Worm (Caenorhabditis elegans) whole organism, young adult: ENCODE data around the gene fkh-2.

Source experiments
- B0336.3 ChIP-seq: fragments of 200-800 bp; sonication (Bioruptor generic); IDR thresholded peaks from 2 replicates; pipeline ENCODE4 v1.3.6; 2022; ENCODE audit warnings: missing genetic modification characterization, missing compliant biosample characterization
- F23B12.7 ChIP-seq: sonication (generic microtip); optimal IDR thresholded peaks from 2 replicates; lab custom pipeline; 2017; ENCODE audit warnings: missing genetic modification characterization, mild to moderate bottlenecking, missing compliant biosample characterization, antibody characterized with exemption, moderate library complexity; ENCODE audit not compliant: insufficient read depth
- F33H1.4 ChIP-seq: fragments of 200-800 bp; sonication (Bioruptor generic); IDR thresholded peaks from 2 replicates; pipeline ENCODE4 v1.3.6; 2022; ENCODE audit warnings: missing genetic modification reagents, missing genetic modification characterization, missing compliant biosample characterization
- F57C9.4 ChIP-seq: sonication (generic microtip); optimal IDR thresholded peaks from 2 replicates; lab custom pipeline; 2017; ENCODE audit warnings: mild to moderate bottlenecking, missing genetic modification characterization, missing compliant biosample characterization
- Y67H2A.10 ChIP-seq: fragments of 200-800 bp; sonication (Bioruptor generic); conservative IDR thresholded peaks from 2 replicates; pipeline ENCODE4 v1.3.6; 2022; ENCODE audit warnings: missing genetic modification reagents, missing genetic modification characterization, missing compliant biosample characterization
- aptf-2 ChIP-seq: fragments of 200-800 bp; sonication (Bioruptor generic); conservative IDR thresholded peaks from 2 replicates; pipeline ENCODE4 v1.3.6; 2022; ENCODE audit warnings: missing genetic modification reagents, missing genetic modification characterization, missing compliant biosample characterization
- aptf-3 ChIP-seq: fragments of 200-800 bp; sonication (Bioruptor generic); IDR thresholded peaks from 2 replicates; pipeline ENCODE4 v1.3.6; 2022; ENCODE audit warnings: missing genetic modification characterization, missing compliant biosample characterization
- athp-1 ChIP-seq: sonication (generic microtip); optimal IDR thresholded peaks from 2 replicates; lab custom pipeline; 2017; ENCODE audit warnings: mild to moderate bottlenecking, missing genetic modification characterization, missing compliant biosample characterization
- bed-1 ChIP-seq: fragments of 200-800 bp; sonication (Bioruptor generic); IDR thresholded peaks from 2 replicates; pipeline ENCODE4 v1.3.6; 2022; ENCODE audit warnings: missing genetic modification reagents, missing genetic modification characterization, missing compliant biosample characterization
- ceh-58 ChIP-seq: fragments of 200-800 bp; sonication (Bioruptor generic); IDR thresholded peaks from 2 replicates; pipeline ENCODE4 v1.3.6; 2022; ENCODE audit warnings: missing genetic modification characterization, missing compliant biosample characterization
- chd-7 ChIP-seq: sonication (generic microtip); optimal IDR thresholded peaks from 2 replicates; lab custom pipeline; 2016; ENCODE audit warnings: mild to moderate bottlenecking, missing genetic modification characterization, moderate library complexity, missing compliant biosample characterization
- dpff-1 ChIP-seq: sonication (generic microtip); optimal IDR thresholded peaks from 2 replicates; lab custom pipeline; 2017; ENCODE audit warnings: mild to moderate bottlenecking, missing genetic modification characterization, missing compliant biosample characterization
- hlh-12 ChIP-seq: sonication (generic microtip); optimal IDR thresholded peaks from 2 replicates; lab custom pipeline; 2016; ENCODE audit warnings: missing genetic modification characterization, missing compliant biosample characterization
- hmg-1.2 ChIP-seq: fragments of 200-800 bp; sonication (Bioruptor generic); IDR thresholded peaks from 2 replicates; pipeline ENCODE4 v1.3.6; 2022; ENCODE audit warnings: missing genetic modification reagents, missing genetic modification characterization, missing compliant biosample characterization
- hrde-1 ChIP-seq: sonication (generic microtip); optimal IDR thresholded peaks from 2 replicates; lab custom pipeline; 2016; ENCODE audit warnings: missing genetic modification characterization, mild to moderate bottlenecking, missing compliant biosample characterization, moderate library complexity, missing genotype, missing genetic modification reagents, borderline replicate concordance
- lag-1 ChIP-seq: fragments of 200-800 bp; sonication (Bioruptor generic); IDR thresholded peaks from 2 replicates; pipeline ENCODE4 v1.3.6; 2022; ENCODE audit warnings: missing genetic modification reagents, missing genetic modification characterization, missing compliant biosample characterization
- lin-35 ChIP-seq, 3 experiments: fragments of 150-350 bp in 2 of 3; sonication (generic microtip) in 1 of 3; optimal IDR thresholded peaks; 2 replicates each; lab custom pipeline; 2014 to 2018; ENCODE audit warnings: missing biosample characterization in 3 of 3, missing genetic modification characterization in 3 of 3, missing genetic modification reagents in 3 of 3
- lsl-1 ChIP-seq: fragments of 200-800 bp; sonication (Bioruptor generic); optimal IDR thresholded peaks from 2 replicates; lab custom pipeline; 2018; ENCODE audit warnings: mild to moderate bottlenecking, missing genetic modification characterization, moderate library complexity, missing compliant biosample characterization
- lsy-27 ChIP-seq: sonication (generic microtip); optimal IDR thresholded peaks from 2 replicates; lab custom pipeline; 2017; ENCODE audit warnings: missing genetic modification characterization, mild to moderate bottlenecking, missing compliant biosample characterization, antibody characterized with exemption, missing genotype, borderline replicate concordance; ENCODE audit not compliant: insufficient read depth
- madf-3 ChIP-seq: fragments of 200-800 bp; sonication (Bioruptor generic); IDR thresholded peaks from 2 replicates; pipeline ENCODE4 v1.3.6; 2022; ENCODE audit warnings: missing genetic modification reagents, missing genetic modification characterization, missing compliant biosample characterization
- madf-6 ChIP-seq: fragments of 200-800 bp; sonication (Bioruptor generic); IDR thresholded peaks from 2 replicates; pipeline ENCODE4 v1.3.6; 2022; ENCODE audit warnings: missing genetic modification reagents, missing genetic modification characterization, missing compliant biosample characterization
- nfyb-1 ChIP-seq: fragments of 200-800 bp; sonication (Bioruptor generic); IDR thresholded peaks from 2 replicates; pipeline ENCODE4 v1.3.6; 2022; ENCODE audit warnings: missing genetic modification reagents, missing genetic modification characterization, missing compliant biosample characterization
- nhr-179 ChIP-seq: sonication (generic microtip); optimal IDR thresholded peaks from 2 replicates; lab custom pipeline; 2016; ENCODE audit warnings: mild to moderate bottlenecking, missing genetic modification characterization, missing compliant biosample characterization
- nhr-80 ChIP-seq: sonication (generic microtip); optimal IDR thresholded peaks from 2 replicates; lab custom pipeline; 2016; ENCODE audit warnings: missing genetic modification characterization, missing compliant biosample characterization
- nhr-90 ChIP-seq: sonication (generic microtip); optimal IDR thresholded peaks from 2 replicates; lab custom pipeline; 2016; ENCODE audit warnings: missing genotype, mild to moderate bottlenecking, missing genetic modification characterization, missing compliant biosample characterization
- pbrm-1 ChIP-seq: fragments of 200-800 bp; sonication (Bioruptor generic); IDR thresholded peaks from 2 replicates; pipeline ENCODE4 v1.3.6; 2022; ENCODE audit warnings: missing genetic modification reagents, missing genetic modification characterization, missing compliant biosample characterization
- snpc-1.1 ChIP-seq: sonication (generic microtip); optimal IDR thresholded peaks from 2 replicates; lab custom pipeline; 2017; ENCODE audit warnings: missing genetic modification characterization, mild to moderate bottlenecking, missing compliant biosample characterization, antibody characterized with exemption, moderate library complexity, missing genotype, missing genetic modification reagents; ENCODE audit not compliant: insufficient read depth
- snpc-4 ChIP-seq, 5 experiments: fragments of 150-350 bp in 1 of 5; sonication (generic microtip) in 4 of 5; optimal IDR thresholded peaks; 2 replicates each; lab custom pipeline; 2014 to 2018; ENCODE audit warnings: missing genetic modification characterization in 5 of 5, missing biosample characterization in 3 of 5, antibody characterized with exemption in 2 of 5, mild to moderate bottlenecking in 2 of 5, missing compliant biosample characterization in 2 of 5, missing genotype in 2 of 5, moderate library complexity in 2 of 5, missing genetic modification reagents in 1 of 5
- tbx-9 ChIP-seq: sonication (generic microtip); optimal IDR thresholded peaks from 2 replicates; lab custom pipeline; 2016; ENCODE audit warnings: borderline replicate concordance, missing genetic modification characterization, inconsistent platforms, missing compliant biosample characterization
- unc-130 ChIP-seq: sonication (generic microtip); optimal IDR thresholded peaks from 2 replicates; lab custom pipeline; 2016; ENCODE audit warnings: missing genetic modification reagents, missing genetic modification characterization, missing compliant biosample characterization
- unc-62 ChIP-seq: fragments of 150-350 bp; optimal IDR thresholded peaks from 2 replicates; lab custom pipeline; 2014; ENCODE audit warnings: missing biosample characterization, missing genetic modification reagents, missing genetic modification characterization
- zfh-2 ChIP-seq: fragments of 200-800 bp; sonication (Bioruptor generic); conservative IDR thresholded peaks from 2 replicates; pipeline ENCODE4 v1.3.6; 2022; ENCODE audit warnings: missing genetic modification reagents, missing genetic modification characterization, missing compliant biosample characterization
- zim-3 ChIP-seq: sonication (generic microtip); optimal IDR thresholded peaks from 2 replicates; lab custom pipeline; 2017; ENCODE audit warnings: mild to moderate bottlenecking, missing genetic modification characterization, moderate library complexity, missing compliant biosample characterization
- ztf-22 ChIP-seq: fragments of 200-800 bp; sonication (Bioruptor generic); optimal IDR thresholded peaks from 2 replicates; lab custom pipeline; 2018; ENCODE audit warnings: mild to moderate bottlenecking, missing genetic modification characterization, moderate library complexity, missing compliant biosample characterization
- ztf-3 ChIP-seq: fragments of 200-800 bp; sonication (Bioruptor generic); optimal IDR thresholded peaks from 2 replicates; lab custom pipeline; 2018; ENCODE audit warnings: mild to moderate bottlenecking, missing genetic modification characterization, missing compliant biosample characterization

Gene fkh-2

ce11 chrX:3768717-3769116 lies 26.6 kb upstream of the fkh-2 start, which contains the start of gene F47B7.5:
Gene F47B7.5 (minus strand): TSS chrX:3768817.
- TF ChIP-seq F23B12.7 (tag; lab: Kevin White, UChicago) (no peak), B0336.3 (no peak), snpc-1.1 (tag; lab: Kevin White, UChicago) (no peak), nhr-80 (tag; lab: Kevin White, UChicago) (no peak)

ce11 chrX:3766552-3766951 lies 24.4 kb upstream of the fkh-2 start, which contains the start of gene F47B7.4:
Gene F47B7.4 (minus strand): TSS chrX:3766652.
- TF ChIP-seq unc-130 (GFP tag; lab: Kevin White, UChicago), result no peak
- TF ChIP-seq nfyb-1 (GFP tag; lab: Robert Waterston, UW), result no peak
- TF ChIP-seq F57C9.4, result no peak
- TF ChIP-seq athp-1, result no peak
- TF ChIP-seq aptf-3 (GFP tag; lab: Robert Waterston, UW), result no peak
- TF ChIP-seq zfh-2, result no peak
- TF ChIP-seq snpc-4 (GFP tag; optimal IDR thresholded peaks at IDR 0.05; lab: Kevin White, UChicago), result no peak
- TF ChIP-seq snpc-4 (tag; optimal IDR thresholded peaks at IDR 0.05; lab: Kevin White, UChicago), result no peak
- no peak for TF ChIP-seq lag-1
- no peak for TF ChIP-seq lsy-27 (tag; lab: Kevin White, UChicago)
- no peak for TF ChIP-seq tbx-9
- TF ChIP-seq bed-1 (GFP tag; lab: Robert Waterston, UW), result no peak
- TF ChIP-seq nhr-90, result no peak
- TF ChIP-seq F23B12.7 (tag; lab: Kevin White, UChicago), result no peak
- no peak for TF ChIP-seq ztf-3
- no peak for TF ChIP-seq unc-62
- no peak for TF ChIP-seq lin-35 (GFP tag; optimal IDR thresholded peaks at IDR 0.05; lab: Kevin White, UChicago)
- no peak for TF ChIP-seq aptf-2
- no peak for TF ChIP-seq lsl-1
- TF ChIP-seq ceh-58 (GFP tag; lab: Robert Waterston, UW), result no peak
- TF ChIP-seq dpff-1 (tag; lab: Kevin White, UChicago), result no peak

- no peak for TF ChIP-seq ztf-22 (GFP tag; lab: Kevin White, UChicago)
- TF ChIP-seq madf-6 (GFP tag; lab: Robert Waterston, UW), result no peak
- no peak for TF ChIP-seq zfh-2
- TF ChIP-seq zim-3 (tag; lab: Kevin White, UChicago), result no peak
- TF ChIP-seq lsl-1, result no peak
- no peak for TF ChIP-seq pbrm-1 (GFP tag; lab: Robert Waterston, UW)
- no peak for TF ChIP-seq nhr-179 (tag; lab: Kevin White, UChicago)
- TF ChIP-seq chd-7 (tag; lab: Kevin White, UChicago), result no peak
- TF ChIP-seq nhr-90, result no peak
- TF ChIP-seq hrde-1 (tag; lab: Kevin White, UChicago), result no peak
- no peak for TF ChIP-seq madf-3 (GFP tag; lab: Robert Waterston, UW)
- no peak for TF ChIP-seq lag-1
- TF ChIP-seq unc-130 (GFP tag; lab: Kevin White, UChicago), result no peak
- no peak for TF ChIP-seq Y67H2A.10 (GFP tag; lab: Robert Waterston, UW)
- TF ChIP-seq hlh-12 (tag; lab: Kevin White, UChicago), result no peak
These were observed 22.2 kb upstream of the fkh-2 start, which contains the start of gene F47B7.3 for ce11 chrX:3764295-3764694. Gene F47B7.3 (minus strand): TSS chrX:3764395.

- no peak for TF ChIP-seq hmg-1.2 (GFP tag; lab: Robert Waterston, UW)
- no peak for TF ChIP-seq zfh-2
- TF ChIP-seq F33H1.4 (GFP tag; lab: Robert Waterston, UW), result no peak
These were observed 20.3 kb upstream of the fkh-2 start, which contains the start of gene T14G12.11 for ce11 chrX:3762410-3762809. Gene T14G12.11 (minus strand): TSS chrX:3762547.
